Worm (Caenorhabditis elegans): Measurements from ENCODE around the gene bnc-1.

DNA sequence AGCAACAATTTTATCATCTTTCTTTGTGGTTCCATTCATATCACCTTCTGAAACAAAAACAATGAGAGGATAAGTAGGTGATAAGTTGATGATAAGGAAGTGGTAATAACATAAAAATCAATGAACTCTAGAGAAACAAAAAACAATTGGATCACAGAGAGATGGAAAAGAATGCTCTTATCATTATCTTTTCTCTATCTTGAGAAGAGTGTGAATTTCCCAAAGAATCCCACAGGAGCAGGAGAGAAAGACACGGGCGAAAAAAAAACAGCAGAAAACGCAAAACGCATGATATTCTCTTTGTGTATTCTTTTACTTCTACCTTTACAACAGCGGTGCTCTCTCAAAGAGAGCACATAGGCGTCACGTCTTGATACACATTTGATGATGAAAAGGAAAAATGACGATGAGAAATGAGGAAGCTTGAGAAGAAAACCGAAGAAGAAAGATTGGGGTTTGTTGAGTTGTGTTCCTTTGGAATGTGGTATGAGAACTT lies 7.5 kb downstream of the bnc-1 start, which contains the start of gene twk-24:
- TF ChIP-seq F49E8.2 (tag; optimal IDR thresholded peaks at IDR 0.05; ENCODE audit: insufficient read depth) (no peak), efl-1 (GFP tag; optimal IDR thresholded peaks at IDR 0.05) (no peak), lin-40 (tag; optimal IDR thresholded peaks at IDR 0.05) (no peak), B0336.3 (GFP tag; IDR thresholded peaks at IDR 0.05) (no peak)

All from whole organism, young adult.